Fruit fly (Drosophila melanogaster): ENCODE results near the gene CG42464.

- TF ChIP-seq kay (GFP tag; ENCODE audit: borderline replicate concordance): no peak
- no peak for TF ChIP-seq Crg-1 (GFP tag; optimal IDR thresholded peaks at IDR 0.05)
- TF ChIP-seq CG7045 (GFP tag; optimal IDR thresholded peaks at IDR 0.05): no peak
- no peak for TF ChIP-seq ovo (GFP tag; optimal IDR thresholded peaks at IDR 0.05)
- TF ChIP-seq Mnt (GFP tag; optimal IDR thresholded peaks at IDR 0.05): no peak
- no peak for TF ChIP-seq CG7101 (tag; optimal IDR thresholded peaks at IDR 0.05)
Observed at dm6 chr2L:3700374-3700773, 1.1 kb downstream of the CG42464 start, which contains the start of gene Sfp24C1.
